Fruit fly (Drosophila melanogaster) whole organism, wandering third instar larva: ENCODE data around the gene CAH3.

ENCODE experiments used
- Abd-B ChIP-seq: fragments of >200 bp; optimal IDR thresholded peaks from 2 replicates; lab custom pipeline; 2017; ENCODE audit warnings: missing biosample characterization, missing genetic modification characterization
- CG9705 ChIP-seq: fragments of 200-800 bp; sonication (Bioruptor generic); optimal IDR thresholded peaks from 2 replicates; lab custom pipeline; 2018; ENCODE audit warnings: missing biosample characterization, mild to moderate bottlenecking, missing genetic modification characterization
- CrebA ChIP-seq: fragments of 200-800 bp; sonication (Bioruptor generic); optimal IDR thresholded peaks from 2 replicates; lab custom pipeline; 2016; ENCODE audit warnings: missing biosample characterization, mild to moderate bottlenecking, missing genetic modification characterization, borderline replicate concordance
- Dfd ChIP-seq: fragments of >200 bp; optimal IDR thresholded peaks from 2 replicates; lab custom pipeline; 2017; ENCODE audit warnings: missing biosample characterization, missing genetic modification characterization
- Dif ChIP-seq: fragments of 200-275, 200-300 bp; sonication (Bioruptor generic); optimal IDR thresholded peaks from 2 replicates; lab custom pipeline; 2018; ENCODE audit warnings: missing biosample characterization, missing genetic modification characterization; ENCODE audit not compliant: partially characterized antibody
- GATAd ChIP-seq: sonication (Bioruptor generic); optimal IDR thresholded peaks from 2 replicates; lab custom pipeline; 2016; ENCODE audit warnings: missing biosample characterization, missing genetic modification characterization
- HLH106 ChIP-seq: fragments of 200-800 bp; optimal IDR thresholded peaks from 3 replicates; lab custom pipeline; 2019; ENCODE audit warnings: missing biosample characterization, mild to moderate bottlenecking, missing genetic modification characterization, moderate library complexity
- Hnf4 ChIP-seq: fragments of 200-800 bp; sonication (Bioruptor generic); optimal IDR thresholded peaks from 2 replicates; lab custom pipeline; 2016; ENCODE audit warnings: missing biosample characterization, mild to moderate bottlenecking, missing genetic modification characterization
- Hr78 ChIP-seq: fragments of >200 bp; optimal IDR thresholded peaks from 2 replicates; lab custom pipeline; 2017; ENCODE audit warnings: missing biosample characterization, missing genetic modification characterization
- Hr83 ChIP-seq: fragments of 200-300 bp; sonication (Bioruptor generic); optimal IDR thresholded peaks from 2 replicates; lab custom pipeline; 2016; ENCODE audit warnings: missing biosample characterization, mild to moderate bottlenecking, missing genetic modification characterization, moderate library complexity; ENCODE audit not compliant: poor library complexity, severe bottlenecking
- Jra ChIP-seq: sonication (Bioruptor generic); optimal IDR thresholded peaks from 2 replicates; lab custom pipeline; 2016; ENCODE audit warnings: missing biosample characterization, missing genetic modification characterization
- Mio ChIP-seq: sonication (Bioruptor generic); optimal IDR thresholded peaks from 2 replicates; lab custom pipeline; 2016; ENCODE audit warnings: missing biosample characterization, missing genetic modification characterization
- N ChIP-seq: fragments of >200 bp; optimal IDR thresholded peaks from 2 replicates; lab custom pipeline; 2018; ENCODE audit warnings: missing biosample characterization, missing external identifiers, missing genetic modification characterization
- OdsH ChIP-seq: fragments of 200-800 bp; sonication (Bioruptor generic); optimal IDR thresholded peaks from 2 replicates; lab custom pipeline; 2016; ENCODE audit warnings: missing biosample characterization, mild to moderate bottlenecking, missing genetic modification characterization
- Rel ChIP-seq, 2 experiments: fragments of 200-800 bp; sonication (Bioruptor generic) in 1 of 2; optimal IDR thresholded peaks; 2 replicates in 1 of 2; 3 replicates in 1 of 2; lab custom pipeline; 2016 to 2019; ENCODE audit warnings: mild to moderate bottlenecking in 2 of 2, missing biosample characterization in 2 of 2, missing genetic modification characterization in 2 of 2, moderate library complexity in 1 of 2
- Sp1 ChIP-seq: fragments of 200-800 bp; sonication (Bioruptor generic); optimal IDR thresholded peaks from 3 replicates; lab custom pipeline; 2019; ENCODE audit warnings: missing biosample characterization, mild to moderate bottlenecking, missing genetic modification characterization, moderate library complexity
- br ChIP-seq: fragments of 200-800 bp; sonication (Bioruptor generic); optimal IDR thresholded peaks from 2 replicates; lab custom pipeline; 2016; ENCODE audit warnings: missing biosample characterization, missing genetic modification characterization
- brk ChIP-seq: fragments of 200-800 bp; sonication (Bioruptor generic); optimal IDR thresholded peaks from 2 replicates; lab custom pipeline; 2016; ENCODE audit warnings: missing biosample characterization, mild to moderate bottlenecking, missing genetic modification characterization
- dl ChIP-seq, 2 experiments: fragments of 175-275, 200-275 bp in 1 of 2; fragments of 200-275 bp in 1 of 2; sonication (Bioruptor generic); optimal IDR thresholded peaks; lab custom pipeline; 2018; ENCODE audit warnings: mild to moderate bottlenecking in 2 of 2, missing biosample characterization in 2 of 2, missing genetic modification characterization in 2 of 2, moderate library complexity in 2 of 2; ENCODE audit not compliant: partially characterized antibody in 2 of 2, insufficient read depth in 1 of 2
- dmrt93B ChIP-seq: fragments of 200-800 bp; sonication (Bioruptor generic); optimal IDR thresholded peaks from 2 replicates; lab custom pipeline; 2018; ENCODE audit warnings: missing biosample characterization, mild to moderate bottlenecking, missing genetic modification characterization
- ey ChIP-seq: fragments of 200-800 bp; sonication (Bioruptor generic); optimal IDR thresholded peaks from 2 replicates; lab custom pipeline; 2016; ENCODE audit warnings: missing biosample characterization, missing genetic modification characterization
- foxo ChIP-seq, 2 experiments: fragments of 200-800 bp; sonication (Bioruptor generic); optimal IDR thresholded peaks; 2 replicates in 1 of 2; 3 replicates in 1 of 2; lab custom pipeline; 2016 to 2017; ENCODE audit warnings: missing biosample characterization in 2 of 2, missing genetic modification characterization in 2 of 2
- fru ChIP-seq: fragments of 200-800 bp; sonication (Bioruptor generic); optimal IDR thresholded peaks from 3 replicates; lab custom pipeline; 2016; ENCODE audit warnings: missing biosample characterization, mild to moderate bottlenecking, missing genetic modification characterization
- h ChIP-seq: fragments of 200-800 bp; sonication (Bioruptor generic); optimal IDR thresholded peaks from 3 replicates; lab custom pipeline; 2016; ENCODE audit warnings: missing biosample characterization, mild to moderate bottlenecking, missing genetic modification characterization
- jim ChIP-seq: fragments of 175-275, 200-325 bp; sonication (Bioruptor generic); optimal IDR thresholded peaks from 2 replicates; lab custom pipeline; 2016; ENCODE audit warnings: missing biosample characterization, mild to moderate bottlenecking, missing genetic modification characterization
- lola ChIP-seq: fragments of >200 bp; optimal IDR thresholded peaks from 2 replicates; lab custom pipeline; 2017; ENCODE audit warnings: missing biosample characterization, missing genetic modification characterization
- pan ChIP-seq: fragments of >200 bp; optimal IDR thresholded peaks from 2 replicates; lab custom pipeline; 2017
- psq ChIP-seq: fragments of 200-800 bp; sonication (Bioruptor generic); optimal IDR thresholded peaks from 3 replicates; lab custom pipeline; 2017; ENCODE audit warnings: missing biosample characterization, mild to moderate bottlenecking, missing genetic modification characterization, moderate library complexity
- rgr ChIP-seq: fragments of 200-800 bp; sonication (Bioruptor generic); optimal IDR thresholded peaks from 3 replicates; lab custom pipeline; 2016; ENCODE audit warnings: missing biosample characterization, mild to moderate bottlenecking, missing genetic modification characterization
- sage ChIP-seq: fragments of 200-800 bp; sonication (Bioruptor generic); optimal IDR thresholded peaks from 2 replicates; lab custom pipeline; 2016; ENCODE audit warnings: missing biosample characterization, mild to moderate bottlenecking, missing genetic modification characterization
- sv ChIP-seq: fragments of 200-800 bp; sonication (Bioruptor generic); optimal IDR thresholded peaks from 3 replicates; lab custom pipeline; 2016; ENCODE audit warnings: missing biosample characterization, missing genetic modification characterization
- tai ChIP-seq: sonication (Bioruptor generic); optimal IDR thresholded peaks from 2 replicates; lab custom pipeline; 2016; ENCODE audit warnings: missing biosample characterization, missing genetic modification characterization
- usp ChIP-seq: fragments of >200 bp; optimal IDR thresholded peaks from 2 replicates; lab custom pipeline; 2017; ENCODE audit warnings: missing biosample characterization, missing genetic modification characterization
- woc ChIP-seq: sonication (Bioruptor generic); optimal IDR thresholded peaks from 2 replicates; lab custom pipeline; 2016; ENCODE audit warnings: missing biosample characterization, mild to moderate bottlenecking, missing genetic modification characterization

Gene CAH3

dm6 chrX:8728030-8728429 is 47.0 kb downstream of the CAH3 start:
- TF ChIP-seq usp (no peak), sage (GFP tag; lab: Kevin White, UChicago) (no peak), Hr83 (GFP tag; lab: Kevin White, UChicago) (no peak), Abd-B (GFP tag; lab: Kevin White, UChicago) (no peak), fru (GFP tag; lab: Kevin White, UChicago) (no peak), psq (GFP tag; lab: Kevin White, UChicago) (no peak), Jra (GFP tag; lab: Kevin White, UChicago) (no peak), rgr (GFP tag; lab: Kevin White, UChicago) (no peak), GATAd (GFP tag; lab: Kevin White, UChicago) (no peak), CrebA (GFP tag; lab: Kevin White, UChicago) (no peak), foxo (GFP tag; optimal IDR thresholded peaks at IDR 0.05; lab: Kevin White, UChicago) (no peak), jim (GFP tag; lab: Kevin White, UChicago) (no peak), pan (lab: Kevin White, UChicago) (no peak), HLH106 (tag; lab: Kevin White, UChicago) (no peak), sv (GFP tag; lab: Kevin White, UChicago) (no peak), N (GFP tag; lab: Kevin White, UChicago) (no peak), tai (GFP tag; lab: Kevin White, UChicago) (no peak), Hnf4 (GFP tag; lab: Kevin White, UChicago) (no peak), Mio (GFP tag; lab: Kevin White, UChicago) (no peak)

dm6 chrX:8730306-8730705 is 49.3 kb downstream of the CAH3 start:
- TF ChIP-seq h (GFP tag; lab: Kevin White, UChicago) (peak; percentile 78), OdsH (peak; percentile 50), br (GFP tag; lab: Kevin White, UChicago) (peak; percentile 61), ey (peak; percentile 72), lola (GFP tag; lab: Kevin White, UChicago) (no peak), Dif (no peak), fru (GFP tag; lab: Kevin White, UChicago) (peak; percentile 68), brk (peak; percentile 17), foxo (GFP tag; optimal IDR thresholded peaks at IDR 0.05; lab: Kevin White, UChicago) (peak in 1 of 2 experiments; percentile 74), CG9705 (GFP tag; lab: Kevin White, UChicago) (peak; percentile 39), dmrt93B (GFP tag; lab: Kevin White, UChicago) (peak; percentile 27), psq (GFP tag; lab: Kevin White, UChicago) (peak; percentile 53), Hnf4 (GFP tag; lab: Kevin White, UChicago) (peak; percentile 51), Jra (GFP tag; lab: Kevin White, UChicago) (no peak), woc (GFP tag; lab: Kevin White, UChicago) (peak; percentile 52), Hr78 (no peak), usp (no peak), HLH106 (tag; lab: Kevin White, UChicago) (peak; percentile 71), Dfd (no peak), rgr (GFP tag; lab: Kevin White, UChicago) (peak; percentile 56), Sp1 (GFP tag; lab: Kevin White, UChicago) (peak; percentile 66), jim (GFP tag; lab: Kevin White, UChicago) (no peak), Rel (GFP tag; optimal IDR thresholded peaks at IDR 0.05; lab: Kevin White, UChicago) (no peak), Rel (tag; optimal IDR thresholded peaks at IDR 0.05; lab: Kevin White, UChicago) (peak; percentile 22), dl (GFP tag; optimal IDR thresholded peaks at IDR 0.05; lab: Kevin White, UChicago; ENCODE audit: insufficient read depth in 1 of 2, partially characterized antibody in 2 of 2) (no peak)
- TF ChIP-seq, all 38 proteins: peak for 16

- TF ChIP-seq Mio (GFP tag; lab: Kevin White, UChicago) (no peak), Jra (GFP tag; lab: Kevin White, UChicago) (no peak), N (GFP tag; lab: Kevin White, UChicago) (no peak), rgr (GFP tag; lab: Kevin White, UChicago) (no peak), usp (no peak), Hnf4 (GFP tag; lab: Kevin White, UChicago) (no peak), psq (GFP tag; lab: Kevin White, UChicago) (no peak), Abd-B (GFP tag; lab: Kevin White, UChicago) (no peak), ey (no peak), dl (GFP tag; optimal IDR thresholded peaks at IDR 0.05; lab: Kevin White, UChicago; ENCODE audit: insufficient read depth in 1 of 2, partially characterized antibody in 2 of 2) (no peak)
- TF ChIP-seq, all 38 proteins: peak for 0
Measured at dm6 chrX:8731464-8731863, 50.4 kb downstream of the CAH3 start.
